Worm (Caenorhabditis elegans) whole organism, L4 larva: ENCODE data around the gene C49F5.6.

Experiments used
- Y5F2A.4 ChIP-seq: fragments of 200-800 bp; sonication (Bioruptor generic); optimal IDR thresholded peaks from 2 replicates; lab custom pipeline; 2018; ENCODE audit warnings: mild to moderate bottlenecking, missing genetic modification characterization, missing compliant biosample characterization
- Y75B8A.6 ChIP-seq: fragments of 200-800 bp; sonication (Bioruptor generic); IDR thresholded peaks from 2 replicates; pipeline ENCODE4 v1.3.6; 2022; ENCODE audit warnings: missing genetic modification reagents, missing genetic modification characterization, missing compliant biosample characterization
- attf-4 ChIP-seq: sonication (generic microtip); optimal IDR thresholded peaks from 3 replicates; lab custom pipeline; 2017; ENCODE audit warnings: missing biosample characterization, missing genetic modification characterization
- ceh-28 ChIP-seq: fragments of 150-350 bp; optimal IDR thresholded peaks from 2 replicates; lab custom pipeline; 2014; ENCODE audit warnings: missing biosample characterization, missing genetic modification reagents, missing genetic modification characterization
- ceh-32 ChIP-seq: sonication (generic microtip); optimal IDR thresholded peaks from 2 replicates; lab custom pipeline; 2016; ENCODE audit warnings: mild to moderate bottlenecking, missing genetic modification characterization, missing compliant biosample characterization; ENCODE audit not compliant: poor library complexity
- cey-2 ChIP-seq: sonication (generic microtip); optimal IDR thresholded peaks from 3 replicates; lab custom pipeline; 2017; ENCODE audit warnings: missing genetic modification characterization, mild to moderate bottlenecking, missing compliant biosample characterization, antibody characterized with exemption, borderline replicate concordance; ENCODE audit not compliant: insufficient read depth
- daf-16 ChIP-seq, 3 experiments: sonication (generic microtip); optimal IDR thresholded peaks; 2 replicates each; lab custom pipeline; 2016 to 2017; ENCODE audit warnings: missing genetic modification characterization in 3 of 3, missing genetic modification reagents in 3 of 3, mild to moderate bottlenecking in 2 of 3, missing compliant biosample characterization in 2 of 3, missing biosample characterization in 1 of 3, moderate library complexity in 1 of 3
- daf-19 ChIP-seq: fragments of 200-800 bp; sonication (Bioruptor generic); conservative IDR thresholded peaks from 2 replicates; pipeline ENCODE4 v1.3.6; 2022; ENCODE audit warnings: missing genetic modification characterization, missing compliant biosample characterization
- egl-27 ChIP-seq: sonication (generic microtip); optimal IDR thresholded peaks from 3 replicates; lab custom pipeline; 2017; ENCODE audit warnings: missing biosample characterization, missing genetic modification reagents, missing genetic modification characterization
- fkh-10 ChIP-seq: fragments of 150-350 bp; optimal IDR thresholded peaks from 2 replicates; lab custom pipeline; 2014; ENCODE audit warnings: missing biosample characterization, missing genetic modification reagents, missing genetic modification characterization
- hlh-30 ChIP-seq: sonication (generic microtip); optimal IDR thresholded peaks from 2 replicates; lab custom pipeline; 2017; ENCODE audit warnings: antibody characterized with exemption, mild to moderate bottlenecking, missing genetic modification characterization, missing compliant biosample characterization; ENCODE audit not compliant: insufficient read depth
- lim-7 ChIP-seq: fragments of 200-800 bp; sonication (Bioruptor generic); IDR thresholded peaks from 2 replicates; pipeline ENCODE4 v1.3.6; 2022; ENCODE audit warnings: missing genetic modification characterization, missing compliant biosample characterization
- lin-39 ChIP-seq: fragments of 150-350 bp; optimal IDR thresholded peaks from 2 replicates; lab custom pipeline; 2014; ENCODE audit warnings: missing biosample characterization, missing genetic modification reagents, missing genetic modification characterization
- madf-9 ChIP-seq: fragments of 200-800 bp; sonication (Bioruptor generic); conservative IDR thresholded peaks from 2 replicates; pipeline ENCODE4 v1.3.6; 2022; ENCODE audit warnings: missing genetic modification reagents, missing genetic modification characterization, missing compliant biosample characterization
- mdt-29 ChIP-seq: fragments of 200-800 bp; sonication (Bioruptor generic); IDR thresholded peaks from 2 replicates; pipeline ENCODE4 v1.3.6; 2022; ENCODE audit warnings: missing genetic modification reagents, missing genetic modification characterization, missing compliant biosample characterization
- mep-1 ChIP-seq: fragments of 150-350 bp; sonication (generic microtip); optimal IDR thresholded peaks from 3 replicates; lab custom pipeline; 2014; ENCODE audit warnings: missing biosample characterization, missing genetic modification characterization
- nhr-102 ChIP-seq: sonication (generic microtip); optimal IDR thresholded peaks from 2 replicates; lab custom pipeline; 2016; ENCODE audit warnings: mild to moderate bottlenecking, missing genetic modification characterization, moderate library complexity, missing compliant biosample characterization
- nhr-28 ChIP-seq: fragments of 150-350 bp; optimal IDR thresholded peaks from 2 replicates; lab custom pipeline; 2014; ENCODE audit warnings: missing biosample characterization, missing genetic modification characterization
- nhr-41 ChIP-seq: fragments of 200-800 bp; sonication (Bioruptor generic); IDR thresholded peaks from 2 replicates; pipeline ENCODE4 v1.3.6; 2022; ENCODE audit warnings: missing genetic modification reagents, missing genetic modification characterization, missing compliant biosample characterization
- nhr-76 ChIP-seq: fragments of 150-350 bp; optimal IDR thresholded peaks from 2 replicates; lab custom pipeline; 2014; ENCODE audit warnings: missing biosample characterization, missing genetic modification characterization
- php-3 ChIP-seq: fragments of 200-800 bp; sonication (Bioruptor generic); IDR thresholded peaks from 2 replicates; pipeline ENCODE4 v1.3.6; 2022; ENCODE audit warnings: missing genetic modification reagents, missing genetic modification characterization, missing compliant biosample characterization
- pqm-1 ChIP-seq: sonication (generic microtip); optimal IDR thresholded peaks from 2 replicates; lab custom pipeline; 2017; ENCODE audit warnings: missing biosample characterization, missing genetic modification characterization
- sdz-12 ChIP-seq: fragments of 200-800 bp; sonication (Bioruptor generic); optimal IDR thresholded peaks from 2 replicates; lab custom pipeline; 2018; ENCODE audit warnings: mild to moderate bottlenecking, missing genetic modification characterization, missing compliant biosample characterization
- spr-1 ChIP-seq: sonication (generic microtip); optimal IDR thresholded peaks from 2 replicates; lab custom pipeline; 2016; ENCODE audit warnings: mild to moderate bottlenecking, missing genetic modification characterization, missing compliant biosample characterization
- tra-1 ChIP-seq: fragments of 200-800 bp; sonication (Bioruptor generic); IDR thresholded peaks from 2 replicates; pipeline ENCODE4 v1.3.6; 2022; ENCODE audit warnings: missing genetic modification reagents, missing genetic modification characterization, missing compliant biosample characterization

Gene C49F5.6

DNA sequence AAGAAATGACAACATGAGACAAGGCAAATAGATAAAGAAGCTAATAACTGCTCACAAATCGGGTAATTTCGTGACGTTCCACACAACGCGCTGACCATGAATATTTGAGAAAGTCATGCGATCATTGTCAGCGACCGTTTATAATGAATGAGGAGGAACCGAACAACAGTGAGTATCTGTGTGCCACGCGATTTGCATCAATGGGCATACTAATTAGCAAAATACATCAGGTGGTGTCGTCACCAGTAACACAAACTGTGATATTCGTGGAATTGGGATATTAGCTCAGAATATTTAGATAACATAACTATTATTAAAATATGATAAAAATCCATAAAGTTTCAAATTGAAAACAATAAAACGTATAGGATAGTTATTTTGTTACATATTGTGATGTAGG is 46.5 kb downstream of the C49F5.6 start:
- TF ChIP-seq nhr-76 (tag; lab: Kevin White, UChicago) (no peak), fkh-10 (no peak), sdz-12 (GFP tag; lab: Kevin White, UChicago) (no peak)
- TF ChIP-seq, all 104 proteins: peak for 0

DNA sequence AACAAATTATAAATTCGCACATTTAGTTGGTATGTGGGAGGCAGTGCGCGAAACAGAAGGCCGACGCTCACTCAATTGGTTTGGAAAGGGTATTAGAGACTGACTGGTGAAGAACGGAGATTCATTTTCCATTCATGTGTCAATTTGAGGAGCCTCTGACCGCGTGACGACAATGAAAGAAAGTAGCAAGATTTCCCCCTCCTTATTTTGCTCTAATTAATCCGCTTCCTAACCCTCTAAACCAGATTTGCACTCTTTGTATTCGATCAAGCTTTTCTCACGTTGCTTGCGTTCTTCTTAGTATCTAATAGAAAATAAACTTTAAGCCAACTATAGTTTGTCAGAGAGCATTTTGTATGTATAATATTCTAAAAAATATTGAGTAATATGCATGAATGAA is 48.0 kb downstream of the C49F5.6 start:
- TF ChIP-seq Y5F2A.4 (no peak), Y75B8A.6 (GFP tag; lab: Robert Waterston, UW) (no peak), daf-19 (GFP tag; lab: Robert Waterston, UW) (no peak), lin-39 (tag; lab: Kevin White, UChicago) (no peak), nhr-41 (GFP tag; lab: Robert Waterston, UW) (no peak)

DNA sequence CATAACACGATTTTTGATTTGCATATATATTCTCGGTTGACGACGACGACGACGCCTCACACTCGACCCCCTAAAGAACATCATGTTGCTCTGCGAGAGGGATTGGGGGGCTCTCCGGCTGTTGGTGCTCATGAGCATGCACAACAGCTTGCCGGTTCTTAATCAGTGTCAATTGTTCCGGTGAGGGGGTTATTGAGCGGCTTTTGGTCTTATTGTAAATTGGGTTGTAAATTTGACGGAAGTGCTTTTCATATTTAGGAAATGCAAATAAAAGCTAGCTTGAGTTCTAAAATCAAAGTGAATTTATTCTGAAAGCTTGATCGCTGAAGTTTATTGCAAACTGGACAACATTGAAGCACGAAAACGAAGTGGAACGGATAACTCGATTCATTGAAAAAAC is 49.9 kb downstream of the C49F5.6 start:
- TF ChIP-seq nhr-102 (tag; lab: Kevin White, UChicago) (no peak), spr-1 (no peak), ceh-32 (tag; lab: Kevin White, UChicago) (no peak), ceh-28 (tag; lab: Kevin White, UChicago) (no peak), nhr-41 (GFP tag; lab: Robert Waterston, UW) (no peak), egl-27 (tag; lab: Kevin White, UChicago) (no peak), hlh-30 (tag; lab: Kevin White, UChicago) (no peak), attf-4 (tag; lab: Kevin White, UChicago) (no peak), daf-16 (GFP tag; optimal IDR thresholded peaks at IDR 0.05; lab: Kevin White, UChicago) (no peak), daf-16 (tag; optimal IDR thresholded peaks at IDR 0.05; lab: Kevin White, UChicago) (no peak), cey-2 (tag; lab: Kevin White, UChicago) (no peak), fkh-10 (no peak), madf-9 (GFP tag; lab: Robert Waterston, UW) (no peak), mep-1 (tag; lab: Kevin White, UChicago) (no peak), lim-7 (GFP tag; lab: Robert Waterston, UW) (no peak), pqm-1 (no peak), tra-1 (GFP tag; lab: Robert Waterston, UW) (no peak), mdt-29 (GFP tag; lab: Robert Waterston, UW) (no peak)
- TF ChIP-seq, all 104 proteins: peak for 0

DNA sequence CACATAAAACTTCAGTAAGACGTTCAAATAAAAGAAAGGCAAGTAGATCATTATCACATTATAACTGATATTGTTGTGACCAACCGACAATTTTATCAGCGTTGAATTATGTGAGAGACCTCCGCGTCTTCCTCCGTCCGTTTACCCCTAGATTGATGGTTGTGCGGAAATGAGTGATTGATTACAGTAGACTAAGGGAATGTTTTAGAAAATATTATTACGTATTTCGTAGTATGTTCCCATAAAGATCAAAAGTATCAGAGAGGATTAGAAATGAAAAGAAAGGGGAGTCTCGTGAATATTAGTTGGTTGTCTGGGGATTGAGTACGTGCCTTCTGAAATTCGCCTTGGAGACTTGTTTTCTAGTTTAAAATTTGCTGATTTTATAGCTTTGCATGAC is 50.6 kb downstream of the C49F5.6 start:
- TF ChIP-seq php-3, result no peak
- peak; percentile 18 for TF ChIP-seq nhr-28 (tag; lab: Kevin White, UChicago)
